Fruit fly (Drosophila melanogaster): ENCODE data around the gene CG5196.

- no peak for TF ChIP-seq Abd-B (GFP tag; optimal IDR thresholded peaks at IDR 0.05)
- no peak for TF ChIP-seq psq (GFP tag; optimal IDR thresholded peaks at IDR 0.05)
- no peak for TF ChIP-seq pan (optimal IDR thresholded peaks at IDR 0.05)
- TF ChIP-seq Hr78 (GFP tag; optimal IDR thresholded peaks at IDR 0.05), result no peak
- TF ChIP-seq dmrt93B (GFP tag; optimal IDR thresholded peaks at IDR 0.05), result no peak
- TF ChIP-seq tai (GFP tag; optimal IDR thresholded peaks at IDR 0.05), result no peak
Measured at dm6 chr3R:12382563-12382962, 25.6 kb upstream of the CG5196 start, which contains the start of gene CG10035.
